Worm (Caenorhabditis elegans): ENCODE data around the gene hsp-60.

hsp-60 gene

ce11 chrIII:1603776-1604175, 15.8 kb upstream of the hsp-60 start (continued):
- TF ChIP-seq rpc-1 (optimal IDR thresholded peaks at IDR 0.05) (peak; percentile 59), rpc-1 (tag; optimal IDR thresholded peaks at IDR 0.05) (peak; percentile 71), nfya-2 (GFP tag; IDR thresholded peaks at IDR 0.05) (no peak), snpc-1.3 (tag; optimal IDR thresholded peaks at IDR 0.05; ENCODE audit: insufficient read depth) (no peak), T07F8.4 (tag; optimal IDR thresholded peaks at IDR 0.05) (no peak), F52B5.7 (tag; optimal IDR thresholded peaks at IDR 0.05) (no peak), ztf-18 (tag; optimal IDR thresholded peaks at IDR 0.05) (no peak), ama-1 (optimal IDR thresholded peaks at IDR 0.05) (no peak), ama-1 (GFP tag; optimal IDR thresholded peaks at IDR 0.05) (peak in 1 of 2 experiments; percentile 31), ztf-25 (GFP tag; IDR thresholded peaks at IDR 0.05) (0 out of 2 replicates have a peak, but pooled peaks have one; percentile 10), hmg-20 (GFP tag; IDR thresholded peaks at IDR 0.05) (no peak), snpc-4 (GFP tag; optimal IDR thresholded peaks at IDR 0.05) (peak; percentile 14), snpc-4 (tag; optimal IDR thresholded peaks at IDR 0.05) (no peak), egl-44 (GFP tag; IDR thresholded peaks at IDR 0.05) (0 out of 2 replicates have a peak, but pooled peaks have one; percentile 18), die-1 (tag; optimal IDR thresholded peaks at IDR 0.05) (peak; percentile 57), Y53F4B.3 (GFP tag; IDR thresholded peaks at IDR 0.05) (no peak), attf-3 (GFP tag; conservative IDR thresholded peaks at IDR 0.05) (no peak), lin-26 (GFP tag; IDR thresholded peaks at IDR 0.05) (peak; percentile 62; the same call in 1 of the 2 replicates), F57A8.1 (GFP tag; optimal IDR thresholded peaks at IDR 0.05) (no peak), chd-7 (tag; optimal IDR thresholded peaks at IDR 0.05) (no peak), ztf-3 (GFP tag; optimal IDR thresholded peaks at IDR 0.05) (no peak), akir-1 (GFP tag; optimal IDR thresholded peaks at IDR 0.05) (no peak), lir-1 (GFP tag; conservative IDR thresholded peaks at IDR 0.05) (no peak), sea-2 (GFP tag; IDR thresholded peaks at IDR 0.05) (no peak), pbrm-1 (GFP tag; IDR thresholded peaks at IDR 0.05) (no peak), D2030.7 (GFP tag; IDR thresholded peaks at IDR 0.05) (peak; percentile 48), unc-62 (GFP tag; optimal IDR thresholded peaks at IDR 0.05) (no peak), mxl-1 (tag; optimal IDR thresholded peaks at IDR 0.05) (peak; percentile 30), egl-18 (GFP tag; IDR thresholded peaks at IDR 0.05) (no peak), tbp1 (GFP tag; optimal IDR thresholded peaks at IDR 0.05) (peak; percentile 88), Y67H2A.10 (GFP tag; conservative IDR thresholded peaks at IDR 0.05) (no peak)

- TF ChIP-seq athp-1 (tag; optimal IDR thresholded peaks at IDR 0.05) (peak; percentile 71), sea-2 (GFP tag; IDR thresholded peaks at IDR 0.05) (no peak), hlh-26 (GFP tag; conservative IDR thresholded peaks at IDR 0.05) (no peak), ZK185.1 (tag; optimal IDR thresholded peaks at IDR 0.05; ENCODE audit: poor library complexity, severe bottlenecking) (no peak), repo-1 (tag; optimal IDR thresholded peaks at IDR 0.05) (peak; percentile 59), ets-4 (GFP tag; optimal IDR thresholded peaks at IDR 0.05) (peak; percentile 9), somi-1 (GFP tag; optimal IDR thresholded peaks at IDR 0.05) (peak; percentile 56), ceh-79 (tag; optimal IDR thresholded peaks at IDR 0.05) (peak; percentile 14), unc-130 (GFP tag; optimal IDR thresholded peaks at IDR 0.05) (peak; percentile 18), ceh-40 (GFP tag; IDR thresholded peaks at IDR 0.05) (no peak; the same call in 1 of the 2 replicates), ztf-3 (GFP tag; optimal IDR thresholded peaks at IDR 0.05) (no peak), nfya-1 (tag; optimal IDR thresholded peaks at IDR 0.05; ENCODE audit: borderline replicate concordance, insufficient read depth) (no peak), let-526 (GFP tag; IDR thresholded peaks at IDR 0.05) (no peak), F23B12.7 (tag; optimal IDR thresholded peaks at IDR 0.05; ENCODE audit: insufficient read depth) (peak; percentile 10), nhr-80 (tag; optimal IDR thresholded peaks at IDR 0.05) (no peak), lsl-1 (GFP tag; optimal IDR thresholded peaks at IDR 0.05) (peak; percentile 65), tlf-1 (GFP tag; optimal IDR thresholded peaks at IDR 0.05) (peak; percentile 44), hmg-20 (GFP tag; IDR thresholded peaks at IDR 0.05) (peak; percentile 73; the same call in 1 of the 2 replicates), F37B4.10 (GFP tag; IDR thresholded peaks at IDR 0.05) (no peak), madf-8 (GFP tag; conservative IDR thresholded peaks at IDR 0.05) (no peak), ccch-3 (GFP tag; optimal IDR thresholded peaks at IDR 0.05) (no peak), ztf-6 (GFP tag; IDR thresholded peaks at IDR 0.05) (0 out of 2 replicates have a peak, but pooled peaks have one; percentile 33), chd-7 (tag; optimal IDR thresholded peaks at IDR 0.05) (peak; percentile 76), F57A8.1 (GFP tag; optimal IDR thresholded peaks at IDR 0.05) (peak; percentile 66)
Measured at ce11 chrIII:1604514-1604976, 15.0 kb upstream of the hsp-60 start, which contains the start of gene Y22D7AL.6. Gene Y22D7AL.6, plus strand, starts transcription at chrIII:1604926.

Measured in whole organism, young adult.